Fruit fly (Drosophila melanogaster) whole organism, prepupa: ENCODE results near the gene Pld3.

ENCODE experiments used
- Blimp-1 ChIP-seq: fragments of 200-800 bp; sonication (Bioruptor generic); optimal IDR thresholded peaks from 3 replicates; lab custom pipeline; 2017; ENCODE audit warnings: missing biosample characterization, missing genetic modification characterization, mild to moderate bottlenecking, moderate library complexity, missing genetic modification reagents
- CG10631 ChIP-seq: fragments of 200-800 bp; sonication (Bioruptor generic); optimal IDR thresholded peaks from 2 replicates; lab custom pipeline; 2016; ENCODE audit warnings: missing biosample characterization, missing genetic modification characterization
- CG10669 ChIP-seq: fragments of 200-800 bp; sonication (Bioruptor generic); optimal IDR thresholded peaks from 3 replicates; lab custom pipeline; 2018; ENCODE audit warnings: missing biosample characterization, mild to moderate bottlenecking, missing genetic modification characterization, moderate library complexity
- CG11294 ChIP-seq: fragments of 200-800 bp; sonication (Bioruptor generic); IDR thresholded peaks from 2 replicates; pipeline ENCODE4 v1.3.6; 2022; ENCODE audit warnings: missing biosample characterization, missing genetic modification characterization
- CG11762 ChIP-seq: fragments of 200-800 bp; sonication (Bioruptor generic); optimal IDR thresholded peaks from 3 replicates; lab custom pipeline; 2016; ENCODE audit warnings: missing biosample characterization, missing genetic modification characterization; ENCODE audit not compliant: insufficient read depth
- CG11902 ChIP-seq: fragments of 200-800 bp; sonication (Bioruptor generic); optimal IDR thresholded peaks from 3 replicates; lab custom pipeline; 2016; ENCODE audit warnings: missing biosample characterization, missing genetic modification characterization
- CG15336 ChIP-seq: fragments of 200-800 bp; sonication (Bioruptor generic); IDR thresholded peaks from 2 replicates; pipeline ENCODE4 v1.3.6; 2022; ENCODE audit warnings: missing biosample characterization, missing genetic modification characterization
- CG1621 ChIP-seq: fragments of 200-800 bp; sonication (Bioruptor generic); optimal IDR thresholded peaks from 3 replicates; lab custom pipeline; 2018; ENCODE audit warnings: missing biosample characterization, mild to moderate bottlenecking, missing genetic modification characterization
- CG3032 ChIP-seq: fragments of 200-800 bp; optimal IDR thresholded peaks from 2 replicates; lab custom pipeline; 2019; ENCODE audit warnings: missing biosample characterization, mild to moderate bottlenecking, missing genetic modification characterization, moderate library complexity
- CG31627 ChIP-seq: fragments of 200-800 bp; sonication (Bioruptor generic); optimal IDR thresholded peaks from 3 replicates; lab custom pipeline; 2016; ENCODE audit warnings: missing biosample characterization, missing genetic modification characterization
- CG32006 ChIP-seq: fragments of 200-800 bp; sonication (Bioruptor generic); optimal IDR thresholded peaks from 3 replicates; lab custom pipeline; 2017; ENCODE audit warnings: missing biosample characterization, mild to moderate bottlenecking, missing genetic modification characterization
- CG34406 ChIP-seq: fragments of 200-800 bp; sonication (Bioruptor generic); optimal IDR thresholded peaks from 3 replicates; lab custom pipeline; 2016; ENCODE audit warnings: missing biosample characterization, missing genetic modification characterization
- CG3919 ChIP-seq: fragments of 200-800 bp; sonication (Bioruptor generic); optimal IDR thresholded peaks from 3 replicates; lab custom pipeline; 2016; ENCODE audit warnings: missing biosample characterization, missing genetic modification characterization
- CG4318 ChIP-seq: fragments of 200-800 bp; sonication (Bioruptor generic); optimal IDR thresholded peaks from 3 replicates; lab custom pipeline; 2017; ENCODE audit warnings: missing biosample characterization, mild to moderate bottlenecking, missing genetic modification characterization
- CG6163 ChIP-seq: fragments of 200-800 bp; sonication (Bioruptor generic); IDR thresholded peaks from 3 replicates; pipeline ENCODE4 v1.3.6; 2022; ENCODE audit warnings: missing biosample characterization, missing genetic modification characterization
- CG6276 ChIP-seq: fragments of 200-800 bp; sonication (Bioruptor generic); optimal IDR thresholded peaks from 2 replicates; lab custom pipeline; 2017; ENCODE audit warnings: missing biosample characterization, mild to moderate bottlenecking, missing genetic modification characterization
- CG6792 ChIP-seq: fragments of 200-800 bp; sonication (Bioruptor generic); optimal IDR thresholded peaks from 3 replicates; lab custom pipeline; 2016; ENCODE audit warnings: missing biosample characterization, missing genetic modification characterization
- CG6808 ChIP-seq: fragments of 200-800 bp; sonication (Bioruptor generic); optimal IDR thresholded peaks from 3 replicates; lab custom pipeline; 2017; ENCODE audit warnings: missing biosample characterization, missing genetic modification characterization, mild to moderate bottlenecking, moderate library complexity, missing genetic modification reagents
- CG8119 ChIP-seq: fragments of 200-800 bp; sonication (Bioruptor generic); IDR thresholded peaks from 3 replicates; pipeline ENCODE4 v1.3.6; 2022; ENCODE audit warnings: missing biosample characterization, missing genetic modification characterization
- CG8319 ChIP-seq: fragments of 200-800 bp; sonication (Bioruptor generic); optimal IDR thresholded peaks from 3 replicates; lab custom pipeline; 2016; ENCODE audit warnings: missing biosample characterization, missing genetic modification characterization
- CG8632 ChIP-seq: fragments of 200-800 bp; sonication (Bioruptor generic); optimal IDR thresholded peaks from 3 replicates; lab custom pipeline; 2016; ENCODE audit warnings: missing biosample characterization, missing genetic modification characterization
- CG9139 ChIP-seq: fragments of 200-800 bp; sonication (Bioruptor generic); optimal IDR thresholded peaks from 3 replicates; lab custom pipeline; 2017; ENCODE audit warnings: missing biosample characterization, mild to moderate bottlenecking, missing genetic modification characterization
- Eip75B ChIP-seq: fragments of 200-800 bp; sonication (Bioruptor generic); optimal IDR thresholded peaks from 3 replicates; lab custom pipeline; 2016; ENCODE audit warnings: missing biosample characterization, missing genetic modification characterization
- Eip78C ChIP-seq: fragments of 200-800 bp; sonication (Bioruptor generic); peaks from one replicate; lab custom pipeline; 2016; ENCODE audit warnings: missing biosample characterization, missing genetic modification characterization
- Eip93F ChIP-seq: fragments of 200-800 bp; sonication (Bioruptor generic); optimal IDR thresholded peaks from 2 replicates; lab custom pipeline; 2016; ENCODE audit warnings: missing biosample characterization, mild to moderate bottlenecking, missing genetic modification characterization
- Ets21C ChIP-seq: fragments of 200-800 bp; sonication (Bioruptor generic); optimal IDR thresholded peaks from 3 replicates; lab custom pipeline; 2016; ENCODE audit warnings: missing biosample characterization, missing genetic modification characterization
- Gug ChIP-seq: fragments of 200-800 bp; sonication (Bioruptor generic); IDR thresholded peaks from 2 replicates; pipeline ENCODE4 v1.3.6; 2022; ENCODE audit warnings: missing biosample characterization, missing genetic modification characterization
- Hr38 ChIP-seq: sonication (Bioruptor generic); optimal IDR thresholded peaks from 2 replicates; lab custom pipeline; 2016; ENCODE audit warnings: missing biosample characterization, missing genetic modification characterization
- Hr39 ChIP-seq: fragments of 200-800 bp; sonication (Bioruptor generic); optimal IDR thresholded peaks from 2 replicates; lab custom pipeline; 2016; ENCODE audit warnings: missing biosample characterization, missing genetic modification characterization
- Hr4 ChIP-seq: fragments of 200-800 bp; sonication (Bioruptor generic); optimal IDR thresholded peaks from 3 replicates; lab custom pipeline; 2016; ENCODE audit warnings: missing biosample characterization, missing genetic modification characterization
- Lpt ChIP-seq: fragments of 200-800 bp; sonication (Bioruptor generic); optimal IDR thresholded peaks from 3 replicates; lab custom pipeline; 2016; ENCODE audit warnings: missing biosample characterization, missing genetic modification characterization
- Met ChIP-seq: fragments of 200-800 bp; sonication (Bioruptor generic); optimal IDR thresholded peaks from 3 replicates; lab custom pipeline; 2016; ENCODE audit warnings: missing biosample characterization, missing genetic modification characterization
- OdsH ChIP-seq: fragments of 200-800 bp; sonication (Bioruptor generic); optimal IDR thresholded peaks from 3 replicates; lab custom pipeline; 2016; ENCODE audit warnings: missing biosample characterization, missing genetic modification characterization
- Smox ChIP-seq: fragments of 200-800 bp; sonication (Bioruptor generic); optimal IDR thresholded peaks from 3 replicates; lab custom pipeline; 2016; ENCODE audit warnings: missing biosample characterization, missing genetic modification characterization
- Sox102F ChIP-seq: fragments of 200-800 bp; sonication (Bioruptor generic); optimal IDR thresholded peaks from 2 replicates; lab custom pipeline; 2016; ENCODE audit warnings: missing biosample characterization, mild to moderate bottlenecking, missing genetic modification characterization
- Sox14 ChIP-seq: fragments of 200-800 bp; sonication (Bioruptor generic); optimal IDR thresholded peaks from 3 replicates; lab custom pipeline; 2016; ENCODE audit warnings: missing biosample characterization, missing genetic modification characterization
- Sox15 ChIP-seq: fragments of 200-800 bp; sonication (Bioruptor generic); optimal IDR thresholded peaks from 3 replicates; lab custom pipeline; 2016; ENCODE audit warnings: missing biosample characterization, missing genetic modification characterization
- acj6 ChIP-seq: fragments of 200-800 bp; sonication (Bioruptor generic); optimal IDR thresholded peaks from 3 replicates; lab custom pipeline; 2016; ENCODE audit warnings: missing biosample characterization, missing genetic modification characterization
- dac ChIP-seq: fragments of 200-800 bp; sonication (Bioruptor generic); optimal IDR thresholded peaks from 2 replicates; lab custom pipeline; 2017; ENCODE audit warnings: missing biosample characterization, mild to moderate bottlenecking, missing genetic modification characterization
- dsx ChIP-seq: fragments of 200-800 bp; optimal IDR thresholded peaks from 3 replicates; lab custom pipeline; 2019; ENCODE audit warnings: missing biosample characterization, mild to moderate bottlenecking, missing genetic modification characterization, moderate library complexity; ENCODE audit not compliant: poor library complexity, severe bottlenecking
- eg ChIP-seq: fragments of 200-800 bp; sonication (Bioruptor generic); IDR thresholded peaks from 3 replicates; pipeline ENCODE4 v1.3.6; 2022; ENCODE audit warnings: missing biosample characterization, missing genetic modification characterization
- esn ChIP-seq: fragments of 200-800 bp; sonication (Bioruptor generic); optimal IDR thresholded peaks from 2 replicates; lab custom pipeline; 2016; ENCODE audit warnings: missing biosample characterization, mild to moderate bottlenecking, missing genetic modification characterization, moderate library complexity
- fd59A ChIP-seq: fragments of 200-800 bp; sonication (Bioruptor generic); optimal IDR thresholded peaks from 2 replicates; lab custom pipeline; 2017; ENCODE audit warnings: missing biosample characterization, mild to moderate bottlenecking, missing genetic modification characterization, missing genetic modification reagents
- fd85E ChIP-seq: fragments of 200-800 bp; sonication (Bioruptor generic); optimal IDR thresholded peaks from 3 replicates; lab custom pipeline; 2016; ENCODE audit warnings: missing biosample characterization, missing genetic modification characterization
- fkh ChIP-seq: fragments of 200-800 bp; sonication (Bioruptor generic); optimal IDR thresholded peaks from 3 replicates; lab custom pipeline; 2017; ENCODE audit warnings: missing biosample characterization, mild to moderate bottlenecking, missing genetic modification characterization, moderate library complexity
- lz ChIP-seq: fragments of 200-800 bp; sonication (Bioruptor generic); optimal IDR thresholded peaks from 3 replicates; lab custom pipeline; 2016; ENCODE audit warnings: missing biosample characterization, missing genetic modification characterization
- pdm3 ChIP-seq: fragments of 200-800 bp; sonication (Bioruptor generic); optimal IDR thresholded peaks from 3 replicates; lab custom pipeline; 2016; ENCODE audit warnings: missing biosample characterization, missing genetic modification characterization
- salr ChIP-seq, 2 experiments: fragments of 200-800 bp; sonication (Bioruptor generic); optimal IDR thresholded peaks; 3 replicates each; lab custom pipeline; 2016 to 2018; ENCODE audit warnings: missing biosample characterization in 2 of 2, missing genetic modification characterization in 2 of 2, mild to moderate bottlenecking in 1 of 2
- spab ChIP-seq: fragments of 200-800 bp; sonication (Bioruptor generic); optimal IDR thresholded peaks from 2 replicates; lab custom pipeline; 2017; ENCODE audit warnings: missing biosample characterization, mild to moderate bottlenecking, missing genetic modification characterization, missing genetic modification reagents
- ss ChIP-seq, 2 experiments: fragments of 200-800 bp; sonication (Bioruptor generic); optimal IDR thresholded peaks; 2 replicates in 1 of 2; 3 replicates in 1 of 2; lab custom pipeline; 2017 to 2018; ENCODE audit warnings: mild to moderate bottlenecking in 2 of 2, missing biosample characterization in 2 of 2, missing genetic modification characterization in 2 of 2, moderate library complexity in 1 of 2
- svp ChIP-seq: fragments of 200-800 bp; sonication (Bioruptor generic); peaks from one replicate; lab custom pipeline; 2016; ENCODE audit warnings: missing biosample characterization, missing genetic modification characterization
- topi ChIP-seq: fragments of 200-800 bp; sonication (Bioruptor generic); optimal IDR thresholded peaks from 3 replicates; lab custom pipeline; 2016; ENCODE audit warnings: missing biosample characterization, missing genetic modification characterization

Pld3 gene

dm6 chr2L:21158554-21158953 is at the start of gene Pld3, which contains the start of gene Coq3:
TSS of gene Pld3 (plus strand) at chr2L:21158847.
TSS of gene Coq3 (minus strand) at chr2L:21158611.
- TF ChIP-seq Hr4 (GFP tag; lab: Kevin White, UChicago) (peak; percentile 93), CG15336 (peak; percentile 88), Sox14 (GFP tag; lab: Kevin White, UChicago) (peak; percentile 96), CG31627 (GFP tag; lab: Kevin White, UChicago) (peak; percentile 94), CG6276 (GFP tag; lab: Kevin White, UChicago) (no peak), fd59A (peak; percentile 82), CG34406 (peak; percentile 95), CG6163 (GFP tag; lab: Robert Waterston, UW) (peak; percentile 94), Sox15 (GFP tag; lab: Kevin White, UChicago) (peak; percentile 84), CG8319 (GFP tag; lab: Kevin White, UChicago) (peak; percentile 90), acj6 (GFP tag; lab: Kevin White, UChicago) (peak; percentile 97), CG1621 (tag; lab: Kevin White, UChicago) (peak; percentile 87), Sox102F (GFP tag; lab: Kevin White, UChicago) (peak; percentile 96), eg (peak; percentile 95), svp (no peak), CG11294 (GFP tag; lab: Robert Waterston, UW) (peak; percentile 86), Ets21C (peak; percentile 90), salr (GFP tag; optimal IDR thresholded peaks at IDR 0.05; lab: Kevin White, UChicago) (peak; percentile 82 to 91), CG3032 (tag; lab: Kevin White, UChicago) (peak; percentile 93), CG10669 (peak; percentile 89), pdm3 (GFP tag; lab: Kevin White, UChicago) (peak; percentile 95), Lpt (GFP tag; lab: Kevin White, UChicago) (peak; percentile 91), fkh (peak; percentile 80), Eip78C (peak; percentile 99), CG11762 (GFP tag; lab: Kevin White, UChicago) (peak; percentile 92), dsx (peak; percentile 88), fd85E (GFP tag; lab: Kevin White, UChicago) (peak; percentile 74), esn (GFP tag; lab: Kevin White, UChicago) (peak; percentile 97), Eip75B (peak; percentile 94), CG11902 (peak; percentile 85), CG4318 (GFP tag; lab: Kevin White, UChicago) (peak; percentile 85), spab (GFP tag; lab: Kevin White, UChicago) (peak; percentile 82), CG3919 (GFP tag; lab: Kevin White, UChicago) (peak; percentile 96), CG8632 (peak; percentile 95), CG8119 (GFP tag; lab: Robert Waterston, UW) (peak; percentile 88; the same call in 2 of the 3 replicates), CG32006 (GFP tag; lab: Kevin White, UChicago) (peak; percentile 92), Hr38 (peak; percentile 52), CG6792 (GFP tag; lab: Kevin White, UChicago) (peak; percentile 94), topi (peak; percentile 94), lz (peak; percentile 94), ss (GFP tag; optimal IDR thresholded peaks at IDR 0.05; lab: Kevin White, UChicago) (peak; percentile 78 to 89), Gug (GFP tag; lab: Robert Waterston, UW) (peak; percentile 88), Eip93F (GFP tag; lab: Kevin White, UChicago) (peak; percentile 93), Met (peak; percentile 94), dac (GFP tag; lab: Kevin White, UChicago) (peak; percentile 87), Blimp-1 (GFP tag; lab: Kevin White, UChicago) (peak; percentile 76), CG6808 (GFP tag; lab: Kevin White, UChicago) (peak; percentile 89), OdsH (GFP tag; lab: Kevin White, UChicago) (peak; percentile 97), Smox (peak; percentile 95), Hr39 (GFP tag; lab: Kevin White, UChicago) (peak; percentile 94), CG9139 (GFP tag; lab: Kevin White, UChicago) (peak; percentile 80), CG10631 (GFP tag; lab: Kevin White, UChicago) (peak; percentile 96)
